Fruit fly (Drosophila melanogaster) whole organism, pupa: ENCODE results near the gene Nepl18.
A peak's percentile ranks its signal among the peaks of the same experiment; 100 is the strongest.

Experiments used
- CG10348 ChIP-seq: fragments of 200-800 bp; sonication (Bioruptor generic); IDR thresholded peaks from 2 replicates; pipeline ENCODE4 v1.3.6; 2022; ENCODE audit warnings: missing biosample characterization, missing genetic modification characterization
- CG14655 ChIP-seq: fragments of 200-800 bp; sonication (Bioruptor generic); optimal IDR thresholded peaks from 3 replicates; lab custom pipeline; 2017; ENCODE audit warnings: mild to moderate bottlenecking, missing biosample characterization, missing genetic modification reagents, missing genetic modification characterization
- CG15710 ChIP-seq: fragments of 200-800 bp; sonication (Bioruptor generic); optimal IDR thresholded peaks from 2 replicates; lab custom pipeline; 2018; ENCODE audit warnings: missing biosample characterization, mild to moderate bottlenecking, missing genetic modification characterization, moderate library complexity
- CG4496 ChIP-seq: fragments of 200-800 bp; sonication (Bioruptor generic); IDR thresholded peaks from 3 replicates; pipeline ENCODE4 v1.3.6; 2022; ENCODE audit warnings: missing biosample characterization, missing genetic modification characterization
- CG8159 ChIP-seq: fragments of 200-800 bp; sonication (Bioruptor generic); optimal IDR thresholded peaks from 3 replicates; lab custom pipeline; 2018; ENCODE audit warnings: missing biosample characterization, mild to moderate bottlenecking, missing genetic modification characterization, moderate library complexity
- CG8301 ChIP-seq: fragments of 200-800 bp; sonication (Bioruptor generic); optimal IDR thresholded peaks from 2 replicates; lab custom pipeline; 2018; ENCODE audit warnings: missing biosample characterization, mild to moderate bottlenecking, missing genetic modification characterization
- CG9948 ChIP-seq: fragments of 200-800 bp; sonication (Bioruptor generic); optimal IDR thresholded peaks from 2 replicates; lab custom pipeline; 2018; ENCODE audit warnings: missing biosample characterization, mild to moderate bottlenecking, missing genetic modification characterization, moderate library complexity
- EcR ChIP-seq: fragments of 200-800 bp; sonication (Bioruptor generic); optimal IDR thresholded peaks from 3 replicates; lab custom pipeline; 2019; ENCODE audit warnings: missing biosample characterization, missing genetic modification characterization, mild to moderate bottlenecking, moderate library complexity, missing genetic modification reagents
- Pif1B ChIP-seq: fragments of 200-800 bp; sonication (Bioruptor generic); optimal IDR thresholded peaks from 3 replicates; lab custom pipeline; 2016; ENCODE audit warnings: missing biosample characterization, missing genetic modification characterization
- Snoo ChIP-seq: fragments of 200-800 bp; sonication (Bioruptor generic); optimal IDR thresholded peaks from 3 replicates; lab custom pipeline; 2017; ENCODE audit warnings: missing biosample characterization, mild to moderate bottlenecking, missing genetic modification characterization, inconsistent platforms
- fd96Ca ChIP-seq: fragments of 200-800 bp; sonication (Bioruptor generic); IDR thresholded peaks from 3 replicates; pipeline ENCODE4 v1.3.6; 2022; ENCODE audit warnings: missing biosample characterization, missing genetic modification characterization
- rn ChIP-seq: fragments of 200-800 bp; sonication (Bioruptor generic); IDR thresholded peaks from 2 replicates; pipeline ENCODE4 v1.3.6; 2022; ENCODE audit warnings: missing biosample characterization, missing genetic modification characterization

DNA sequence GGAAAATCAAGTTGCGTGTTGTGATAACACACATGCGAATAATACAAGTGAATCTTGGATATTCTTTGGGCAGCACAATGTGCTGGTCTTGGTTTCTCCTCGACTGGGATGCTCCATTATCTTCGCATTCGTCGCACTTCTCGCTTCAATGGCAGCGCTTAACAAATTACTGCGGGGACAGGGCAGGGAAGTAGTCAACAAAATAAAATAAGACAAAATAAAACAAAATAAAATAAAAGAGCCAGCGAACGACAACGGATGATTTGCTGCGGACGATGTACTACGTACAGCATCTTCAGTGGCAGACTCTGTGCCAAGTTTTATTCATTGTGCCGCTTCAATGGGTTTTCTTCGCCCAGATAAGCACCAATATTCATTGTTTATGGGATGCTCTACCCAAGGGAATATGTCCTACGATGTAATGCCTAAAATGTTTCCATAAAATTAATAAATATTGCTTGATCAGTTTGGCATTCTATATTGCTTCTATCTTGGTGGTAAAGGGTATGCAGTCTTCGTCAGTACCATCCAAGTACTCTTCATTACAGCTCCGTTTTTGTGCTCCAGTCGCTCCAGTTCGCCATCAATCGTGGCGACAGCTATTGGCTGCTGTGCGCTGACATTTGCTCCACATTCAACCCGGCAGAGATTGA is 28.4 kb upstream of the Nepl18 start:
- TF ChIP-seq CG15710 (tag; lab: Kevin White, UChicago) (peak; percentile 76), rn (GFP tag; lab: Robert Waterston, UW) (peak; percentile 29; the same call in 1 of the 2 replicates), CG9948 (tag; lab: Kevin White, UChicago) (peak; percentile 68), Snoo (tag; lab: Kevin White, UChicago) (peak; percentile 21), CG14655 (peak; percentile 77), CG4496 (GFP tag; lab: Robert Waterston, UW) (peak; percentile 77; the same call in 2 of the 3 replicates), EcR (peak; percentile 64), fd96Ca (GFP tag; lab: Robert Waterston, UW) (peak; percentile 78), CG10348 (GFP tag; lab: Robert Waterston, UW) (peak; percentile 41; the same call in 1 of the 2 replicates), CG8301 (tag; lab: Kevin White, UChicago) (peak; percentile 73), Pif1B (GFP tag; lab: Kevin White, UChicago) (peak; percentile 74), CG8159 (tag; lab: Kevin White, UChicago) (peak; percentile 85)
